Fruit fly (Drosophila melanogaster): ENCODE data around the gene CG43338.

Gene CG43338

dm6 chr2L:18671146-18671545, at the start of gene CG43338:
Gene CG43338 (minus strand): TSS chr2L:18671246.
- TF ChIP-seq CG17801 (GFP tag; optimal IDR thresholded peaks at IDR 0.05; ENCODE audit: partially characterized antibody): no peak

dm6 chr2L:18719583-18719982, 48.5 kb upstream of the CG43338 start:
- TF ChIP-seq CG17801 (GFP tag; optimal IDR thresholded peaks at IDR 0.05; ENCODE audit: partially characterized antibody): no peak

dm6 chr2L:18717365-18718011, 46.4 kb upstream of the CG43338 start:
- TF ChIP-seq CG17801 (GFP tag; optimal IDR thresholded peaks at IDR 0.05; ENCODE audit: partially characterized antibody): no peak

- TF ChIP-seq CG17801 (GFP tag; optimal IDR thresholded peaks at IDR 0.05; ENCODE audit: partially characterized antibody): no peak
Measured at dm6 chr2L:18714086-18714485, 43.0 kb upstream of the CG43338 start.

- TF ChIP-seq CG17801 (GFP tag; optimal IDR thresholded peaks at IDR 0.05; ENCODE audit: partially characterized antibody): no peak
Measured at dm6 chr2L:18713686-18714085, 42.6 kb upstream of the CG43338 start, which contains the start of gene Irk3. Gene Irk3 (minus strand): TSS chr2L:18713748.

- TF ChIP-seq CG17801 (GFP tag; optimal IDR thresholded peaks at IDR 0.05; ENCODE audit: partially characterized antibody): peak; percentile 73
Measured at dm6 chr2L:18708239-18708891, 37.3 kb upstream of the CG43338 start, which contains the start of the genes Faf2 and Grip71. Gene Faf2 (minus strand): TSS chr2L:18708688. Gene Grip71 (plus strand): TSS chr2L:18708846.

dm6 chr2L:18707844-18708238, 36.8 kb upstream of the CG43338 start:
- TF ChIP-seq CG17801 (GFP tag; optimal IDR thresholded peaks at IDR 0.05; ENCODE audit: partially characterized antibody): no peak

- peak; percentile 73 for TF ChIP-seq CG17801 (GFP tag; optimal IDR thresholded peaks at IDR 0.05; ENCODE audit: partially characterized antibody)
Measured at dm6 chr2L:18705617-18706046, 34.6 kb upstream of the CG43338 start, which contains the start of gene Jwa. Gene Jwa (minus strand): TSS chr2L:18705703.

dm6 chr2L:18702721-18703488, 31.9 kb upstream of the CG43338 start, which contains the start of the genes CG10376 and CG10343:
Gene CG10376 (minus strand): TSS chr2L:18703105.
Gene CG10343 (plus strand): TSS chr2L:18703473.
- peak; percentile 69 for TF ChIP-seq CG17801 (GFP tag; optimal IDR thresholded peaks at IDR 0.05; ENCODE audit: partially characterized antibody)

- peak; percentile 10 for TF ChIP-seq CG17801 (GFP tag; optimal IDR thresholded peaks at IDR 0.05; ENCODE audit: partially characterized antibody)
Measured at dm6 chr2L:18698559-18699130, 27.6 kb upstream of the CG43338 start, which contains the start of gene CG10341. Gene CG10341 (plus strand): TSS chr2L:18698714.

dm6 chr2L:18695404-18695804, 24.4 kb upstream of the CG43338 start, which contains the start of the genes CG10383 and CG10338:
Gene CG10383 (minus strand): TSS chr2L:18695602.
Gene CG10338 (plus strand): TSS chr2L:18695664.
- TF ChIP-seq CG17801 (GFP tag; optimal IDR thresholded peaks at IDR 0.05; ENCODE audit: partially characterized antibody): peak; percentile 68

- TF ChIP-seq CG17801 (GFP tag; optimal IDR thresholded peaks at IDR 0.05; ENCODE audit: partially characterized antibody): no peak
Measured at dm6 chr2L:18694724-18695105, 23.7 kb upstream of the CG43338 start.

- TF ChIP-seq CG17801 (GFP tag; optimal IDR thresholded peaks at IDR 0.05; ENCODE audit: partially characterized antibody): peak; percentile 94
Measured at dm6 chr2L:18693877-18694723, 23.1 kb upstream of the CG43338 start.

dm6 chr2L:18689376-18689775, 18.3 kb upstream of the CG43338 start, which contains the start of gene CG10336:
Gene CG10336 (plus strand): TSS chr2L:18689528.
- TF ChIP-seq CG17801 (GFP tag; optimal IDR thresholded peaks at IDR 0.05; ENCODE audit: partially characterized antibody): no peak

All from ovary, adult (tissue).